Worm (Caenorhabditis elegans) whole organism, L4 larva: ENCODE results near the gene Y51A2B.8.

ENCODE experiments used
- D1046.2 ChIP-seq: fragments of 200-800 bp; sonication (Bioruptor generic); IDR thresholded peaks from 2 replicates; pipeline ENCODE4 v1.3.6; 2022; ENCODE audit warnings: missing genetic modification characterization, missing compliant biosample characterization
- F44E2.7 ChIP-seq: fragments of 200-800 bp; sonication (Bioruptor generic); IDR thresholded peaks from 2 replicates; pipeline ENCODE4 v2.1.2; 2022; ENCODE audit warnings: missing genetic modification characterization, missing compliant biosample characterization
- F49E8.2 ChIP-seq: sonication (generic microtip); optimal IDR thresholded peaks from 2 replicates; lab custom pipeline; 2016; ENCODE audit warnings: missing compliant biosample characterization, mild to moderate bottlenecking, missing genetic modification characterization, borderline replicate concordance
- Y105C5A.15 ChIP-seq: fragments of 200-800 bp; sonication (Bioruptor generic); IDR thresholded peaks from 2 replicates; pipeline ENCODE4 v1.3.6; 2022; ENCODE audit warnings: missing genetic modification characterization, missing compliant biosample characterization
- Y48G9A.11 ChIP-seq: fragments of 200-800 bp; sonication (Bioruptor generic); IDR thresholded peaks from 2 replicates; pipeline ENCODE4 v1.3.6; 2022; ENCODE audit warnings: missing genetic modification reagents, missing genetic modification characterization, missing compliant biosample characterization
- aha-1 ChIP-seq: fragments of 150-350 bp; peaks from one replicate; lab custom pipeline; 2014; ENCODE audit warnings: missing biosample characterization, missing genetic modification characterization
- arid-1 ChIP-seq: fragments of 200-800 bp; sonication (Bioruptor generic); conservative IDR thresholded peaks from 2 replicates; pipeline ENCODE4 v1.3.6; 2022; ENCODE audit warnings: missing genetic modification reagents, missing genetic modification characterization, missing compliant biosample characterization
- attf-4 ChIP-seq: sonication (generic microtip); optimal IDR thresholded peaks from 3 replicates; lab custom pipeline; 2017; ENCODE audit warnings: missing biosample characterization, missing genetic modification characterization
- ceh-44 ChIP-seq: fragments of 200-800 bp; sonication (Bioruptor generic); IDR thresholded peaks from 2 replicates; pipeline ENCODE4 v1.3.6; 2022; ENCODE audit warnings: missing genetic modification reagents, missing genetic modification characterization, missing compliant biosample characterization
- ceh-82 ChIP-seq: sonication (generic microtip); optimal IDR thresholded peaks from 2 replicates; lab custom pipeline; 2017; ENCODE audit warnings: missing biosample characterization, missing genetic modification characterization
- daf-12 ChIP-seq: fragments of 150-350 bp; optimal IDR thresholded peaks from 2 replicates; lab custom pipeline; 2014; ENCODE audit warnings: missing biosample characterization, missing genetic modification reagents, missing genetic modification characterization
- daf-16 ChIP-seq, 3 experiments: sonication (generic microtip); optimal IDR thresholded peaks; 2 replicates each; lab custom pipeline; 2016 to 2017; ENCODE audit warnings: missing genetic modification characterization in 3 of 3, missing genetic modification reagents in 3 of 3, mild to moderate bottlenecking in 2 of 3, missing compliant biosample characterization in 2 of 3, missing biosample characterization in 1 of 3, moderate library complexity in 1 of 3
- dmd-6 ChIP-seq: fragments of 200-800 bp; sonication (Bioruptor generic); IDR thresholded peaks from 2 replicates; pipeline ENCODE4 v1.3.6; 2022; ENCODE audit warnings: missing genetic modification reagents, missing genetic modification characterization, missing compliant biosample characterization
- dmd-9 ChIP-seq: fragments of 200-800 bp; sonication (Bioruptor generic); IDR thresholded peaks from 2 replicates; pipeline ENCODE4 v1.3.6; 2022; ENCODE audit warnings: missing genetic modification reagents, missing genetic modification characterization, missing compliant biosample characterization
- egl-43 ChIP-seq: fragments of 200-800 bp; sonication (Bioruptor generic); IDR thresholded peaks from 2 replicates; pipeline ENCODE4 v1.3.6; 2022; ENCODE audit warnings: missing genetic modification reagents, missing genetic modification characterization, missing compliant biosample characterization
- fos-1 ChIP-seq: fragments of 150-350 bp; optimal IDR thresholded peaks from 2 replicates; lab custom pipeline; 2014; ENCODE audit warnings: missing biosample characterization, missing genetic modification characterization
- hif-1 ChIP-seq, 2 experiments: sonication (generic microtip); optimal IDR thresholded peaks; 2 replicates each; lab custom pipeline; 2016 to 2017; ENCODE audit warnings: missing compliant biosample characterization in 2 of 2, missing genetic modification characterization in 2 of 2, missing genetic modification reagents in 2 of 2, missing genotype in 2 of 2, mild to moderate bottlenecking in 1 of 2
- jun-1 ChIP-seq: fragments of 150-350 bp; optimal IDR thresholded peaks from 2 replicates; lab custom pipeline; 2014; ENCODE audit warnings: missing biosample characterization, missing genetic modification reagents, missing genetic modification characterization
- lim-7 ChIP-seq: fragments of 200-800 bp; sonication (Bioruptor generic); IDR thresholded peaks from 2 replicates; pipeline ENCODE4 v1.3.6; 2022; ENCODE audit warnings: missing genetic modification characterization, missing compliant biosample characterization
- lin-13 ChIP-seq: fragments of 150-350 bp; optimal IDR thresholded peaks from 2 replicates; lab custom pipeline; 2014; ENCODE audit warnings: missing biosample characterization, missing genetic modification reagents, missing genetic modification characterization
- lin-29 ChIP-seq: fragments of 200-800 bp; sonication (Bioruptor generic); IDR thresholded peaks from 2 replicates; pipeline ENCODE4 v1.3.6; 2022; ENCODE audit warnings: missing genetic modification reagents, missing genetic modification characterization, missing compliant biosample characterization
- lin-39 ChIP-seq: fragments of 150-350 bp; optimal IDR thresholded peaks from 2 replicates; lab custom pipeline; 2014; ENCODE audit warnings: missing biosample characterization, missing genetic modification reagents, missing genetic modification characterization
- madf-5 ChIP-seq, 2 experiments: fragments of 200-800 bp; sonication (Bioruptor generic); IDR thresholded peaks; 2 replicates each; pipeline ENCODE4 v1.3.6; 2022; ENCODE audit warnings: missing compliant biosample characterization in 2 of 2, missing genetic modification characterization in 2 of 2
- mxl-3 ChIP-seq: fragments of 200-800 bp; sonication (Bioruptor generic); optimal IDR thresholded peaks from 2 replicates; lab custom pipeline; 2018; ENCODE audit warnings: mild to moderate bottlenecking, missing genetic modification characterization, missing compliant biosample characterization
- nhr-102 ChIP-seq: sonication (generic microtip); optimal IDR thresholded peaks from 2 replicates; lab custom pipeline; 2016; ENCODE audit warnings: mild to moderate bottlenecking, missing genetic modification characterization, moderate library complexity, missing compliant biosample characterization
- nhr-11 ChIP-seq: fragments of 150-350 bp; optimal IDR thresholded peaks from 2 replicates; lab custom pipeline; 2014; ENCODE audit warnings: missing biosample characterization, missing genetic modification characterization
- nhr-111 ChIP-seq: fragments of 200-800 bp; sonication (Bioruptor generic); optimal IDR thresholded peaks from 2 replicates; lab custom pipeline; 2018; ENCODE audit warnings: mild to moderate bottlenecking, missing genetic modification characterization, missing compliant biosample characterization
- nhr-28 ChIP-seq: fragments of 150-350 bp; optimal IDR thresholded peaks from 2 replicates; lab custom pipeline; 2014; ENCODE audit warnings: missing biosample characterization, missing genetic modification characterization
- nhr-41 ChIP-seq: fragments of 200-800 bp; sonication (Bioruptor generic); IDR thresholded peaks from 2 replicates; pipeline ENCODE4 v1.3.6; 2022; ENCODE audit warnings: missing genetic modification reagents, missing genetic modification characterization, missing compliant biosample characterization
- nhr-42 ChIP-seq: fragments of 200-800 bp; sonication (Bioruptor generic); IDR thresholded peaks from 2 replicates; pipeline ENCODE4 v1.3.6; 2022; ENCODE audit warnings: missing genetic modification characterization, missing compliant biosample characterization
- php-3 ChIP-seq: fragments of 200-800 bp; sonication (Bioruptor generic); IDR thresholded peaks from 2 replicates; pipeline ENCODE4 v1.3.6; 2022; ENCODE audit warnings: missing genetic modification reagents, missing genetic modification characterization, missing compliant biosample characterization
- rbr-2 ChIP-seq: sonication (generic microtip); optimal IDR thresholded peaks from 2 replicates; lab custom pipeline; 2016; ENCODE audit warnings: missing genotype, missing genetic modification characterization, missing compliant biosample characterization
- snpc-4 ChIP-seq: fragments of 150-350 bp; optimal IDR thresholded peaks from 2 replicates; lab custom pipeline; 2014; ENCODE audit warnings: missing biosample characterization, missing genetic modification characterization
- spr-1 ChIP-seq: sonication (generic microtip); optimal IDR thresholded peaks from 2 replicates; lab custom pipeline; 2016; ENCODE audit warnings: mild to moderate bottlenecking, missing genetic modification characterization, missing compliant biosample characterization
- tra-1 ChIP-seq: fragments of 200-800 bp; sonication (Bioruptor generic); IDR thresholded peaks from 2 replicates; pipeline ENCODE4 v1.3.6; 2022; ENCODE audit warnings: missing genetic modification reagents, missing genetic modification characterization, missing compliant biosample characterization
- unc-130 ChIP-seq: sonication (generic microtip); optimal IDR thresholded peaks from 2 replicates; lab custom pipeline; 2016; ENCODE audit warnings: missing genetic modification reagents, missing genetic modification characterization, missing compliant biosample characterization
- vab-7 ChIP-seq: fragments of 200-800 bp; sonication (Bioruptor generic); IDR thresholded peaks from 2 replicates; pipeline ENCODE4 v1.3.6; 2022; ENCODE audit warnings: missing genetic modification reagents, missing genetic modification characterization, missing compliant biosample characterization
- zag-1 ChIP-seq: fragments of 150-350 bp; optimal IDR thresholded peaks from 2 replicates; lab custom pipeline; 2014; ENCODE audit warnings: missing biosample characterization, missing genetic modification characterization

Y51A2B.8 gene

ce11 chrV:18354299-18354698 is 24.6 kb upstream of the Y51A2B.8 start:
- TF ChIP-seq lin-13 (GFP tag; lab: Kevin White, UChicago) = peak; percentile 20
- TF ChIP-seq dmd-6 (GFP tag; lab: Robert Waterston, UW) = no peak
- TF ChIP-seq nhr-28 (tag; lab: Kevin White, UChicago) = peak; percentile 96

ce11 chrV:18355742-18356141 is 23.2 kb upstream of the Y51A2B.8 start, which contains the start of gene C08E8.2:
Gene C08E8.2 (minus strand): TSS chrV:18355842.
- no peak for TF ChIP-seq Y105C5A.15 (GFP tag; lab: Robert Waterston, UW)
- TF ChIP-seq lin-39 (tag; lab: Kevin White, UChicago) = no peak
- TF ChIP-seq nhr-111 = no peak
- TF ChIP-seq tra-1 (GFP tag; lab: Robert Waterston, UW) = no peak
- TF ChIP-seq hif-1 (tag; optimal IDR thresholded peaks at IDR 0.05; lab: Kevin White, UChicago) = no peak
- no peak for TF ChIP-seq D1046.2 (GFP tag; lab: Robert Waterston, UW)
- no peak for TF ChIP-seq dmd-9 (GFP tag; lab: Robert Waterston, UW)
- TF ChIP-seq unc-130 (GFP tag; lab: Kevin White, UChicago) = no peak
- TF ChIP-seq daf-12 (tag; lab: Kevin White, UChicago) = no peak
- TF ChIP-seq spr-1 (tag; lab: Kevin White, UChicago) = no peak
- no peak for TF ChIP-seq zag-1
- TF ChIP-seq daf-16 (GFP tag; optimal IDR thresholded peaks at IDR 0.05; lab: Kevin White, UChicago) = no peak
- no peak for TF ChIP-seq daf-16 (tag; optimal IDR thresholded peaks at IDR 0.05; lab: Kevin White, UChicago)
- TF ChIP-seq ceh-44 (GFP tag; lab: Robert Waterston, UW) = no peak
- TF ChIP-seq nhr-41 (GFP tag; lab: Robert Waterston, UW) = no peak
- TF ChIP-seq rbr-2 (tag; lab: Kevin White, UChicago) = no peak

ce11 chrV:18359888-18360287 is 19.0 kb upstream of the Y51A2B.8 start, which contains the start of gene C08E8.5:
Gene C08E8.5 (minus strand): TSS chrV:18359988.
- TF ChIP-seq fos-1 (tag; lab: Kevin White, UChicago) (no peak), aha-1 (peak; percentile 68)

- no peak for TF ChIP-seq nhr-42
- no peak for TF ChIP-seq Y48G9A.11
- TF ChIP-seq F44E2.7 (GFP tag; lab: Robert Waterston, UW) = no peak
- TF ChIP-seq spr-1 (tag; lab: Kevin White, UChicago) = no peak
- no peak for TF ChIP-seq lin-29 (GFP tag; lab: Robert Waterston, UW)
- no peak for TF ChIP-seq rbr-2 (tag; lab: Kevin White, UChicago)
Observed at ce11 chrV:18362402-18362801, 16.5 kb upstream of the Y51A2B.8 start, which contains the start of gene C08E8.1. Gene C08E8.1 (minus strand): TSS chrV:18362502.

ce11 chrV:18364558-18364957 is 14.4 kb upstream of the Y51A2B.8 start, which contains the start of gene C08E8.9:
Gene C08E8.9 (plus strand): TSS chrV:18364858.
- TF ChIP-seq lim-7 (GFP tag; lab: Robert Waterston, UW) = no peak
- no peak for TF ChIP-seq jun-1 (tag; lab: Kevin White, UChicago)
- no peak for TF ChIP-seq daf-16 (GFP tag; optimal IDR thresholded peaks at IDR 0.05; lab: Kevin White, UChicago)
- no peak for TF ChIP-seq daf-16 (tag; optimal IDR thresholded peaks at IDR 0.05; lab: Kevin White, UChicago)
- no peak for TF ChIP-seq mxl-3
- TF ChIP-seq nhr-102 (tag; lab: Kevin White, UChicago) = no peak
- no peak for TF ChIP-seq dmd-6 (GFP tag; lab: Robert Waterston, UW)
- no peak for TF ChIP-seq vab-7 (GFP tag; lab: Robert Waterston, UW)
- TF ChIP-seq snpc-4 (tag; lab: Kevin White, UChicago) = no peak
- no peak for TF ChIP-seq egl-43 (GFP tag; lab: Robert Waterston, UW)
- no peak for TF ChIP-seq zag-1

- TF ChIP-seq attf-4 (tag; lab: Kevin White, UChicago) = no peak
- no peak for TF ChIP-seq php-3 (GFP tag; lab: Robert Waterston, UW)
- no peak for TF ChIP-seq ceh-82
- TF ChIP-seq Y105C5A.15 (GFP tag; lab: Robert Waterston, UW) = no peak
- no peak for TF ChIP-seq rbr-2 (tag; lab: Kevin White, UChicago)
- no peak for TF ChIP-seq F49E8.2 (tag; lab: Kevin White, UChicago)
- TF ChIP-seq arid-1 (GFP tag; lab: Robert Waterston, UW) = no peak
- no peak for TF ChIP-seq tra-1 (GFP tag; lab: Robert Waterston, UW)
- no peak for TF ChIP-seq nhr-102 (tag; lab: Kevin White, UChicago)
- TF ChIP-seq madf-5 (GFP tag; IDR thresholded peaks at IDR 0.05; lab: Robert Waterston, UW) = no peak
- no peak for TF ChIP-seq nhr-11 (tag; lab: Kevin White, UChicago)
Observed at ce11 chrV:18368322-18368721, 10.6 kb upstream of the Y51A2B.8 start, which contains the start of gene C08E8.6. Gene C08E8.6 (minus strand): TSS chrV:18368422.
